Fruit fly (Drosophila melanogaster) whole organism, embryonic: ENCODE measurements around the gene lobo.

Source experiments
- CG10147 ChIP-seq: fragments of 200-800 bp; sonication (Bioruptor generic); optimal IDR thresholded peaks from 2 replicates; lab custom pipeline; 2019; ENCODE audit warnings: missing biosample characterization, mild to moderate bottlenecking, missing genetic modification characterization, moderate library complexity
- CG10267 ChIP-seq: fragments of 200-800 bp; sonication (Bioruptor generic); optimal IDR thresholded peaks from 2 replicates; lab custom pipeline; 2018; ENCODE audit warnings: missing biosample characterization, mild to moderate bottlenecking, missing genetic modification characterization, moderate library complexity
- CG11504 ChIP-seq: fragments of 200-800 bp; sonication (Bioruptor generic); optimal IDR thresholded peaks from 3 replicates; lab custom pipeline; 2019; ENCODE audit warnings: missing biosample characterization, mild to moderate bottlenecking, missing genetic modification characterization, moderate library complexity
- CG11696 ChIP-seq: fragments of 200-800 bp; sonication (Bioruptor generic); IDR thresholded peaks from 2 replicates; pipeline ENCODE4 v1.3.6; 2022; ENCODE audit warnings: missing biosample characterization, missing genetic modification characterization
- CG12219 ChIP-seq: fragments of 200-800 bp; sonication (Bioruptor generic); optimal IDR thresholded peaks from 3 replicates; lab custom pipeline; 2018; ENCODE audit warnings: missing biosample characterization, mild to moderate bottlenecking, missing genetic modification characterization
- CG13296 ChIP-seq: fragments of 200-800 bp; sonication (Bioruptor generic); optimal IDR thresholded peaks from 3 replicates; lab custom pipeline; 2018; ENCODE audit warnings: missing biosample characterization, mild to moderate bottlenecking, missing genetic modification characterization
- CG13424 ChIP-seq: fragments of 200-800 bp; sonication (Bioruptor generic); optimal IDR thresholded peaks from 2 replicates; lab custom pipeline; 2019; ENCODE audit warnings: missing biosample characterization, mild to moderate bottlenecking, missing genetic modification characterization, moderate library complexity
- CG15269 ChIP-seq: fragments of 200-800 bp; sonication (Bioruptor generic); optimal IDR thresholded peaks from 2 replicates; lab custom pipeline; 2018; ENCODE audit warnings: missing biosample characterization, mild to moderate bottlenecking, missing genetic modification characterization, moderate library complexity
- CG15514 ChIP-seq: fragments of 200-800 bp; sonication (Bioruptor generic); optimal IDR thresholded peaks from 3 replicates; lab custom pipeline; 2017; ENCODE audit warnings: missing biosample characterization, missing genetic modification characterization, mild to moderate bottlenecking, moderate library complexity, missing genetic modification reagents
- CG17359 ChIP-seq: fragments of 200-800 bp; sonication (Bioruptor generic); optimal IDR thresholded peaks from 3 replicates; lab custom pipeline; 2018; ENCODE audit warnings: missing biosample characterization, mild to moderate bottlenecking, missing genetic modification characterization, moderate library complexity
- CG17385 ChIP-seq: fragments of 200-800 bp; sonication (Bioruptor generic); optimal IDR thresholded peaks from 3 replicates; lab custom pipeline; 2018; ENCODE audit warnings: missing biosample characterization, mild to moderate bottlenecking, missing genetic modification characterization
- CG18599 ChIP-seq: fragments of 200-800 bp; sonication (Bioruptor generic); optimal IDR thresholded peaks from 3 replicates; lab custom pipeline; 2017; ENCODE audit warnings: missing biosample characterization, missing genetic modification characterization, mild to moderate bottlenecking, moderate library complexity, missing genetic modification reagents
- CG2120 ChIP-seq: fragments of 200-800 bp; sonication (Bioruptor generic); optimal IDR thresholded peaks from 3 replicates; lab custom pipeline; 2016; ENCODE audit warnings: missing biosample characterization, missing genetic modification characterization
- CG2678 ChIP-seq: fragments of 200-800 bp; sonication (Bioruptor generic); optimal IDR thresholded peaks from 3 replicates; lab custom pipeline; 2019; ENCODE audit warnings: missing biosample characterization, mild to moderate bottlenecking, missing genetic modification characterization, moderate library complexity
- CG31441 ChIP-seq: fragments of 200-800 bp; sonication (Bioruptor generic); IDR thresholded peaks from 2 replicates; pipeline ENCODE4 v1.3.6; 2022; ENCODE audit warnings: missing biosample characterization, missing genetic modification characterization
- CG3281 ChIP-seq: fragments of 200-800 bp; sonication (Bioruptor generic); optimal IDR thresholded peaks from 3 replicates; lab custom pipeline; 2017; ENCODE audit warnings: missing biosample characterization, mild to moderate bottlenecking, missing genetic modification characterization
- CG4404 ChIP-seq: fragments of 200-800 bp; sonication (Bioruptor generic); IDR thresholded peaks from 2 replicates; pipeline ENCODE4 v1.3.6; 2022; ENCODE audit warnings: missing biosample characterization, missing genetic modification characterization
- CG6854 ChIP-seq: fragments of 200-800 bp; sonication (Bioruptor generic); optimal IDR thresholded peaks from 3 replicates; lab custom pipeline; 2017; ENCODE audit warnings: missing biosample characterization, mild to moderate bottlenecking, missing genetic modification characterization
- CG7357 ChIP-seq: fragments of 200-800 bp; sonication (Bioruptor generic); IDR thresholded peaks from 3 replicates; pipeline ENCODE4 v1.3.6; 2022; ENCODE audit warnings: missing biosample characterization, missing genetic modification characterization
- CG7839 ChIP-seq: fragments of 200-800 bp; sonication (Bioruptor generic); optimal IDR thresholded peaks from 3 replicates; lab custom pipeline; 2018; ENCODE audit warnings: missing biosample characterization, mild to moderate bottlenecking, missing genetic modification characterization, moderate library complexity
- CG8924 ChIP-seq: fragments of 200-800 bp; optimal IDR thresholded peaks from 3 replicates; lab custom pipeline; 2019; ENCODE audit warnings: missing biosample characterization, mild to moderate bottlenecking, missing genetic modification characterization, moderate library complexity
- CG9215 ChIP-seq: fragments of 200-800 bp; sonication (Bioruptor generic); IDR thresholded peaks from 2 replicates; pipeline ENCODE4 v1.3.6; 2022; ENCODE audit warnings: missing biosample characterization, missing genetic modification characterization
- CG9817 ChIP-seq: fragments of 200-800 bp; sonication (Bioruptor generic); optimal IDR thresholded peaks from 2 replicates; lab custom pipeline; 2018; ENCODE audit warnings: missing biosample characterization, mild to moderate bottlenecking, missing genetic modification characterization, moderate library complexity
- Dbx ChIP-seq: fragments of 200-800 bp; sonication (Bioruptor generic); IDR thresholded peaks from 3 replicates; pipeline ENCODE4 v1.3.6; 2022; ENCODE audit warnings: missing biosample characterization, missing genetic modification characterization
- Fer3 ChIP-seq: fragments of 200-800 bp; sonication (Bioruptor generic); optimal IDR thresholded peaks from 2 replicates; lab custom pipeline; 2018; ENCODE audit warnings: missing biosample characterization, mild to moderate bottlenecking, missing genetic modification characterization, moderate library complexity
- Hr51 ChIP-seq, 2 experiments: fragments of 200-800 bp; sonication (Bioruptor generic); optimal IDR thresholded peaks; 2 replicates in 1 of 2; 3 replicates in 1 of 2; lab custom pipeline; 2016 to 2018; ENCODE audit warnings: missing biosample characterization in 2 of 2, missing genetic modification characterization in 2 of 2, mild to moderate bottlenecking in 1 of 2, moderate library complexity in 1 of 2
- Med ChIP-seq: fragments of 200-800 bp; sonication (Bioruptor generic); peaks from one replicate; lab custom pipeline; 2016; ENCODE audit warnings: missing biosample characterization, missing genetic modification characterization, mild to moderate bottlenecking, inconsistent platforms, moderate library complexity
- Meics ChIP-seq: fragments of 200-800 bp; sonication (Bioruptor generic); optimal IDR thresholded peaks from 2 replicates; lab custom pipeline; 2017; ENCODE audit warnings: missing biosample characterization, mild to moderate bottlenecking, missing genetic modification characterization
- Neu2 ChIP-seq: fragments of 200-800 bp; sonication (Bioruptor generic); optimal IDR thresholded peaks from 3 replicates; lab custom pipeline; 2016; ENCODE audit warnings: missing biosample characterization, missing genetic modification characterization, borderline replicate concordance
- NfI ChIP-seq: fragments of 200-800 bp; sonication (Bioruptor generic); optimal IDR thresholded peaks from 3 replicates; lab custom pipeline; 2018; ENCODE audit warnings: missing biosample characterization, mild to moderate bottlenecking, missing genetic modification characterization, moderate library complexity
- Oli ChIP-seq: fragments of 200-800 bp; sonication (Bioruptor generic); optimal IDR thresholded peaks from 2 replicates; lab custom pipeline; 2018; ENCODE audit warnings: missing biosample characterization, mild to moderate bottlenecking, missing genetic modification characterization, moderate library complexity
- Ptx1 ChIP-seq: fragments of 200-800 bp; sonication (Bioruptor generic); IDR thresholded peaks from 2 replicates; pipeline ENCODE4 v1.3.6; 2022; ENCODE audit warnings: missing biosample characterization, missing genetic modification characterization
- Sox100B ChIP-seq: fragments of 200-800 bp; sonication (Bioruptor generic); optimal IDR thresholded peaks from 3 replicates; lab custom pipeline; 2018; ENCODE audit warnings: missing biosample characterization, mild to moderate bottlenecking, missing genetic modification characterization
- Sox102F ChIP-seq: fragments of 200-800 bp; sonication (Bioruptor generic); optimal IDR thresholded peaks from 2 replicates; lab custom pipeline; 2018; ENCODE audit warnings: missing biosample characterization, mild to moderate bottlenecking, missing genetic modification characterization, moderate library complexity
- Ssrp ChIP-seq: fragments of 200-800 bp; sonication (Bioruptor generic); optimal IDR thresholded peaks from 2 replicates; lab custom pipeline; 2018; ENCODE audit warnings: missing biosample characterization, mild to moderate bottlenecking, missing genetic modification characterization, moderate library complexity
- Usf ChIP-seq: fragments of 200-800 bp; sonication (Bioruptor generic); optimal IDR thresholded peaks from 2 replicates; lab custom pipeline; 2017; ENCODE audit warnings: missing genotype, missing biosample characterization, missing genetic modification characterization
- Xrp1 ChIP-seq: fragments of 200-800 bp; sonication (Bioruptor generic); IDR thresholded peaks from 2 replicates; pipeline ENCODE4 v1.3.6; 2022; ENCODE audit warnings: missing biosample characterization, missing genetic modification characterization
- cwo ChIP-seq: fragments of 200-800 bp; sonication (Bioruptor generic); optimal IDR thresholded peaks from 3 replicates; lab custom pipeline; 2017; ENCODE audit warnings: missing biosample characterization, missing genetic modification characterization, mild to moderate bottlenecking, moderate library complexity, missing genetic modification reagents
- dmrt99B ChIP-seq: fragments of 200-800 bp; sonication (Bioruptor generic); optimal IDR thresholded peaks from 2 replicates; lab custom pipeline; 2018; ENCODE audit warnings: missing biosample characterization, mild to moderate bottlenecking, missing genetic modification characterization, moderate library complexity
- eve ChIP-seq, 2 experiments: fragments of >200 bp; optimal IDR thresholded peaks; 2 replicates each; lab custom pipeline; 2017; ENCODE audit warnings: missing biosample characterization in 2 of 2, missing genetic modification characterization in 2 of 2
- ewg ChIP-seq: fragments of 200-800 bp; sonication (Bioruptor generic); optimal IDR thresholded peaks from 3 replicates; lab custom pipeline; 2017; ENCODE audit warnings: mild to moderate bottlenecking, missing biosample characterization, missing genetic modification reagents, missing genetic modification characterization
- row ChIP-seq: fragments of 200-800 bp; sonication (Bioruptor generic); IDR thresholded peaks from 3 replicates; pipeline ENCODE4 v1.3.6; 2022; ENCODE audit warnings: missing biosample characterization, missing genetic modification characterization
- schlank ChIP-seq: fragments of 200-800 bp; sonication (Bioruptor generic); optimal IDR thresholded peaks from 2 replicates; lab custom pipeline; 2018; ENCODE audit warnings: missing biosample characterization, mild to moderate bottlenecking, missing genetic modification characterization
- scrt ChIP-seq: fragments of 200-800 bp; sonication (Bioruptor generic); optimal IDR thresholded peaks from 2 replicates; lab custom pipeline; 2018; ENCODE audit warnings: missing biosample characterization, mild to moderate bottlenecking, missing genetic modification characterization, moderate library complexity
- sens ChIP-seq: fragments of 200-800 bp; sonication (Bioruptor generic); peaks from one replicate; lab custom pipeline; 2016; ENCODE audit warnings: missing biosample characterization, missing genetic modification characterization
- sug ChIP-seq: fragments of 200-800 bp; optimal IDR thresholded peaks from 2 replicates; lab custom pipeline; 2019; ENCODE audit warnings: missing biosample characterization, mild to moderate bottlenecking, missing genetic modification characterization, moderate library complexity
- tgo ChIP-seq: fragments of 200-800 bp; sonication (Bioruptor generic); IDR thresholded peaks from 3 replicates; pipeline ENCODE4 v1.3.6; 2022; ENCODE audit warnings: missing biosample characterization, missing genetic modification characterization
- tup ChIP-seq: fragments of 200-800 bp; sonication (Bioruptor generic); optimal IDR thresholded peaks from 2 replicates; lab custom pipeline; 2016; ENCODE audit warnings: missing biosample characterization, mild to moderate bottlenecking, missing genetic modification characterization, moderate library complexity

The lobo gene

dm6 chr3R:25152342-25152741 is 41.2 kb downstream of the lobo start (continued):
- TF ChIP-seq CG2678 (peak; percentile 66), CG13424 (tag; lab: Kevin White, UChicago) (peak; percentile 36), Oli (tag; lab: Kevin White, UChicago) (peak; percentile 5), Med (GFP tag; lab: Kevin White, UChicago) (peak; percentile 49), CG7357 (0 out of 3 replicates have a peak, but pooled peaks have one; percentile 25), CG3281 (GFP tag; lab: Kevin White, UChicago) (peak; percentile 45), CG12219 (GFP tag; lab: Kevin White, UChicago) (peak; percentile 7), CG11504 (tag; lab: Kevin White, UChicago) (peak; percentile 55), cwo (GFP tag; lab: Kevin White, UChicago) (peak; percentile 50), CG9215 (GFP tag; lab: Robert Waterston, UW) (no peak), CG9817 (tag; lab: Kevin White, UChicago) (peak; percentile 7), Neu2 (GFP tag; lab: Kevin White, UChicago) (no peak), Dbx (GFP tag; lab: Robert Waterston, UW) (no peak), scrt (GFP tag; lab: Kevin White, UChicago) (peak; percentile 37), sug (peak; percentile 32), CG18599 (GFP tag; lab: Kevin White, UChicago) (peak; percentile 79), row (GFP tag; lab: Robert Waterston, UW) (peak; percentile 61; the same call in 2 of the 3 replicates), sens (peak; percentile 57), Xrp1 (GFP tag; lab: Robert Waterston, UW) (0 out of 2 replicates have a peak, but pooled peaks have one; percentile 9), tup (GFP tag; lab: Kevin White, UChicago) (no peak), Fer3 (tag; lab: Kevin White, UChicago) (peak; percentile 25), CG7839 (tag; lab: Kevin White, UChicago) (peak; percentile 36), Usf (GFP tag; lab: Kevin White, UChicago) (no peak), CG15514 (GFP tag; lab: Kevin White, UChicago) (peak; percentile 13), CG4404 (GFP tag; lab: Robert Waterston, UW) (no peak), CG17359 (tag; lab: Kevin White, UChicago) (peak; percentile 19), tgo (GFP tag; lab: Robert Waterston, UW) (0 out of 3 replicates have a peak, but pooled peaks have one; percentile 20), Sox102F (GFP tag; lab: Kevin White, UChicago) (peak; percentile 4), CG8924 (tag; lab: Kevin White, UChicago) (peak; percentile 35), Meics (peak; percentile 45), CG2120 (GFP tag; lab: Kevin White, UChicago) (peak; percentile 36), CG31441 (GFP tag; lab: Robert Waterston, UW) (peak; percentile 39; the same call in 1 of the 2 replicates), CG11696 (GFP tag; lab: Robert Waterston, UW) (peak; percentile 16; the same call in 1 of the 2 replicates), Sox100B (peak; percentile 5), CG10147 (peak; percentile 48), eve (GFP tag; optimal IDR thresholded peaks at IDR 0.05; lab: Kevin White, UChicago) (no peak), Ptx1 (GFP tag; lab: Robert Waterston, UW) (no peak), CG17385 (GFP tag; lab: Kevin White, UChicago) (peak; percentile 1), CG15269 (tag; lab: Kevin White, UChicago) (peak; percentile 22), CG10267 (tag; lab: Kevin White, UChicago) (peak; percentile 22), ewg (GFP tag; lab: Kevin White, UChicago) (no peak), CG6854 (peak; percentile 20), CG13296 (GFP tag; lab: Kevin White, UChicago) (peak; percentile 55), Hr51 (GFP tag; optimal IDR thresholded peaks at IDR 0.05; lab: Kevin White, UChicago) (peak in 1 of 2 experiments; percentile 48), NfI (GFP tag; lab: Kevin White, UChicago) (peak; percentile 1), Ssrp (tag; lab: Kevin White, UChicago) (no peak), schlank (no peak), dmrt99B (tag; lab: Kevin White, UChicago) (peak; percentile 52)
